Worm (Caenorhabditis elegans) whole organism, L4/young adult: ENCODE measurements around the gene M163.11.
"Not testable (repeated sequence)": the region's sequence is repeated elsewhere in the genome, so short reads cannot be mapped to it uniquely, and the experiment has no call there.

Experiments used
- W03F9.2 ChIP-seq: fragments of 150-350 bp; optimal IDR thresholded peaks from 2 replicates; lab custom pipeline; 2014; ENCODE audit warnings: missing biosample characterization, missing genetic modification characterization
- dao-5 ChIP-seq: sonication (generic microtip); optimal IDR thresholded peaks from 2 replicates; lab custom pipeline; 2016; ENCODE audit warnings: missing genotype, missing genetic modification characterization, moderate library complexity, missing compliant biosample characterization
- him-1 ChIP-seq: sonication (generic microtip); optimal IDR thresholded peaks from 2 replicates; lab custom pipeline; 2016; ENCODE audit warnings: missing genotype, missing genetic modification reagents, missing genetic modification characterization, missing compliant biosample characterization

The M163.11 gene

DNA sequence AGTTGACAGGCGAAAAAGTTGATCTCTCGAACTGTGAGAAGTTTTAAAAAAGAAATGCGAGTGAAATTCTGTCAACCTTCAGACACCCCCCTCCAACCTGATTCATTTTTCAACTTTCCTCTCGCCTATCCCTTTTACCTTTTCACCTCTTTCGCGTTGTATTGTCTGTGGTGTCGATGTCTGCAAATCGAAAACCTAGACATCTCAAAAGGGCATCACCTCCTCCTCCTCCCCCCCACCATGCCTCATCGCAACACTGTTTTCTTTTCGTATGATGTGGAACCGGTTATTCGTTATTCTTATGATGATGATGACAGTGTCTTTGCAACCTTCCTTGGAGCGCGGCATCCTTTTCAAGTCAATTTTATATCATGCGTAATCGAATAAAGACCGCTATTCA is 28.8 kb downstream of the M163.11 start:
- TF ChIP-seq dao-5 = no peak
- TF ChIP-seq him-1 (tag; lab: Kevin White, UChicago) = no peak
- no peak for TF ChIP-seq W03F9.2 (tag; lab: Kevin White, UChicago)

DNA sequence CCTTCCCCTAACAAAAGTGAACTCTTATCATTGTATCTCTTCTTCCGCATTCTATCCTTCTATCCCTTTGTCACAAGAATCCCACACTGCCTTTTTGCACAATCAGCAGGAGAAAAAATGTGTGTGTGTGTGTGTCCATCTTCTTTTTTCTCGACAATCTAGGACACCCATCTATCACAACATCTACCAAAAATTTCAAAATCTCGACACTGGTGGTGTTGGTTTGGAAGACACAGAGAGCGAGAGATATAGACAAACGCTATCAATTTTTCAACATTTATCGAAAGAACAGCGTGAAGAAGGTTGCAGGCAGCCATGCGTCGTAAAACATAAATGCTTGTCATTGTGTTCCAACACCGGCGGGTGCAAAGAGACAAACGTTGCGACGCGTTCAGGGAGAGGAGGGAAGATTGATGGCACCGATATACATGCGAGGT is 29.7 kb downstream of the M163.11 start:
- TF ChIP-seq dao-5 (no peak), him-1 (tag; lab: Kevin White, UChicago) (no peak), W03F9.2 (tag; lab: Kevin White, UChicago) (no peak)

DNA sequence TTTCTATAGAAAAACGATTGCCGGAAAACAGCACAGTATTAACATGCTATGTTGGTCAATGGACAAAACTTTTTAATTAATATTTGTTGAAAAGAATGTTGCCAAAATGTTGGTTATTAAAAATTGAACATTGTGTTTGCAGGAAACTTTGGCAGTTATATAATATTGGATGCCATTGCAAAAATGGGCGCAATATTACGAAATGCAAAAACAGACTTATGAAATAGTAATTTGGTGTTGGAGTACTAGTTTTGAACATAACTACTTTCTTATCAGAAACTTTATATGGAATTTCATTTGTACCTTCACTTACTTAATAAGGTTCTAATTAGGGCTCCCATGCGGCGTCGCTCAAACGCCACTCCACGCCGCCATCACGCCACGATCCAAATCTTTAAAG is 31.2 kb downstream of the M163.11 start:
- TF ChIP-seq him-1 (tag; lab: Kevin White, UChicago) (no peak), W03F9.2 (tag; lab: Kevin White, UChicago) (no peak), dao-5 (no peak)

DNA sequence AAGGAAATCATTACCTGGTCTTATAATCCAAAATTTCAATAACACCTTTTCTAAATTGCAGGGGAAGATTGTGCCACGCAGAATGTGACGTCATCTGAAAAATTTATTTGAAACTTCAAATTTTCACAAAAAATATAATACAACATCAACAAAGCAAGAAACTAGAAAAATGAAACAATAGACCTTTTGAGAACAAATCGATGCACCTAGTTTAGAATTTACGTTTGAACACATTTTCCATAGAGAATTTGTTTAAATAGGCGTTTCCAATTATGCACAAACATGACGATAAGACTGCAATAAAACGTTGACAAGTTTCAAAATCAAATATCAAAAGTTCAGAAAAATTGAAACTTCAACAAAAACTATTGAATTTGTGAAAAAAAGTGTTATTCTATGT is 33.6 kb downstream of the M163.11 start, which contains the start of gene fbxa-141:
TSS of gene fbxa-141 (minus strand) at position 101 of the 400 bp plus-strand sequence.
- TF ChIP-seq him-1 (tag; lab: Kevin White, UChicago) (no peak), dao-5 (no peak), W03F9.2 (tag; lab: Kevin White, UChicago) (no peak)

DNA sequence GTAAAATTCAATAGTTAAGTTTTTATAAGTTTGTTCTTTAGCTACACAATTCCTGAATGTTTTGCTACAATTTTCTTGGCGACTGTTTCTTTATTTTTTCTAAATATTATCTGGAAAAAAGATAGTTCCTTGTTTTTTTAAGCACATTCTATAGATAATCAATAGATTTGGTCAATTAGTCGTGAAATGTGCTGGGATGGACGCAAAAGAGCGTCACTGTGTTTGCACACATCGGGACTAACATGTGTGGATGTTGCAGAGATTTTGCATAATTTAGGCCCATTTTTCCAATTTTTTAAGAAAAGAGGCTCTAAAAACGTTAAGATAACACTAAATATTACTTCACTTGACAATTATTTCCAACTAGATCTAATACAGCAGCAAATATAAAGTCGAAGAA is 34.3 kb downstream of the M163.11 start:
- TF ChIP-seq W03F9.2 (tag; lab: Kevin White, UChicago) (no peak), him-1 (tag; lab: Kevin White, UChicago) (no peak), dao-5 (no peak)

DNA sequence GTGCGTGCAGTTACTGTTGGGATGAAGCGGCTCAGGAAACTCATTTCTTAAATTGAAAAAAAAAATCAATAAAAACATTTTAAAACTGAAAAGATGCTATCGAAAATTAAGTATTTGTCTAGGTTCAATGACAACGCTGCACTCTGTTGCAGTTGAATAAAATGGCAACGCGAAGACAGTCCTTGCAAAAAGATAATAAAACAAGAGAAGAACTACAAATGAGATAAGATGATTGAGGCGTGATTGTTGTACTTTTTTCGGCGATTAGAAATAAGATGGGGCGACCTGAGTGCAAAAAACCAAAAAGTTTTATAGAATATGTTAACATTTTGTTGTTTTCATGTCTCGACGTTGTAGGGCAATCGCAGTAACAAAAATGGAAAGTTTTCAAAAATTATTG is 35.9 kb downstream of the M163.11 start, which contains the start of gene gcsh-1:
TSS of gene gcsh-1 (minus strand) at position 46 of the 400 bp plus-strand sequence.
- TF ChIP-seq dao-5 (no peak), him-1 (tag; lab: Kevin White, UChicago) (no peak)

DNA sequence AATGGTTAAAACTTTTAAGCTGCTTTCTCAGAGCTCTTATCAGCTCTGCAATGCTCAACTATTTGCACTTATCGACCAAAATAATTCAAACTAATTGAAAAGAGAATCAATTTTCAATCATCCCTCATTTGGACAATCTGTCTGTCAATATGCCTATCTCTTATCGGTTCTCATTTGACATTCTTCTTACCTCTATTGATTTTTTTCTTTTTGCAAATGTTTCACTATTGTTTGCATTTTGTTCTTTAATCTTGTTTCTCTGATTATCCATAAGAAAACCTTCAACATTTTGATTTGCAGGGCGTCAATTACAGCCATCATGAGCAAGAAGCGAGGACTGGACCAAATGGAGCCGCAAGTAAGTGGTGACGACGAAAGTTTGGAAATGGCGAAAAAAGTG is 37.4 kb downstream of the M163.11 start, which contains the start of gene D1025.10:
TSS of gene D1025.10 (plus strand) at position 301 of the 400 bp plus-strand sequence.
- TF ChIP-seq W03F9.2 (tag; lab: Kevin White, UChicago) = no peak
- TF ChIP-seq him-1 (tag; lab: Kevin White, UChicago) = no peak
- no peak for TF ChIP-seq dao-5

DNA sequence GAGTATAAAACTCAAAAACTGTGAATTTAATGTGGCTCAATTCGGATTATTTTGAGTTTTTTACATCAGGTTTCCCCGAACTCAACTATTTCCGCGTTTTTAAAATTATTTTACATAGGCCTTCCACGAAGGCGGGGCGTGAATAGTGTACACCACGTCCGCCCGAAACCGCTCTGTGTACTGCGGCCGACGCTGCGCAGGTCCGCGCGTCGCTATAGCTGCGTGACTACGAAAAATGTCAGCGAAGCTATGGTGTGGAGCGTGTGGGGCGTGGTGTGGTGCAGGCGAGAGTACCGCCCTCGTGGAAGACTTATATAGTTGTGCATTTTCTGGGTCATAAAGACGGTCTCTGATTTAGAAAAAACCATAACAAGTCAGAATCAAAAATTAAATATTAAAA is 38.7 kb downstream of the M163.11 start:
- TF ChIP-seq dao-5 (no peak), him-1 (tag; lab: Kevin White, UChicago) (no peak), W03F9.2 (tag; lab: Kevin White, UChicago) (no peak)

DNA sequence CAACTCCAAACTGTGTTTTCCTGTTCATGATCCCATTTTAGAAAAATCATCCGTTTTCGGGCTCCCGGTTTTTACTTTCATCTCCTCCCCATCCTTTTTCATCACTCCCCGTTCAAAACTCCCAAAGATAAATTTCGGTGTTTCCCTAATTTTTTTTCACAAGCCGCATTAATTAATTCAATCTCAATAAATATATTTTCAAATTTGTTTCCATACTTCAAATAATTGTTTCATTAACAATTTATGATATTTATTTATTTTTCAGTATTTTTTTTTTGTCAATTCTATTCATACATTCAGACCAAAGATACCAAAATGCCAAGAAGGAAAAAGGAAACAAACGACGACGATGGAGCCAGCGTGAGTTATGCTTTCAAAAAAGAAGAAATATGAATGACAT is 41.3 kb downstream of the M163.11 start, which contains the start of gene D1025.1:
TSS of gene D1025.1 (plus strand) at position 301 of the 400 bp plus-strand sequence.
- TF ChIP-seq W03F9.2 (tag; lab: Kevin White, UChicago) (no peak), him-1 (tag; lab: Kevin White, UChicago) (no peak), dao-5 (no peak)

DNA sequence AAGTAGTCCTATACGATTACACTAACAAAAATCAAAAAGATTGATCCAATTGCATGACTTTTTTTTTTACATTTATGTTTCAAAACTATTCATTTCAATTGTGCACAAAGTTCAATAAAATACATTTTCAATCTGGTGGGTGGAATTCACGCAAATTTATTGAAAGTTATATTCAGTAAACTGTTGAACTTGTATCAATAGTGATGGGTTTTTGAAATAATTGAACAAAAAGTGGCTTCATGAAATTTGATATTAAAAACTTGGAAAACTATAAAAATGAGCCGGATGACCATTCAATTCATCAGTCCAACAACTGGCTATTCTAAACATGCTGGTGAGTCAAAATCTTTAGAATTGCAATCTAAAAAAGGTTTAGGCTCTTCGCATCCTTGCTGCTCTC is 44.1 kb downstream of the M163.11 start, which contains the start of gene nspc-16:
TSS of gene nspc-16 (plus strand) at position 301 of the 400 bp plus-strand sequence.
- TF ChIP-seq him-1 (tag; lab: Kevin White, UChicago) = no peak
- TF ChIP-seq dao-5 = no peak
- no peak for TF ChIP-seq W03F9.2 (tag; lab: Kevin White, UChicago)

DNA sequence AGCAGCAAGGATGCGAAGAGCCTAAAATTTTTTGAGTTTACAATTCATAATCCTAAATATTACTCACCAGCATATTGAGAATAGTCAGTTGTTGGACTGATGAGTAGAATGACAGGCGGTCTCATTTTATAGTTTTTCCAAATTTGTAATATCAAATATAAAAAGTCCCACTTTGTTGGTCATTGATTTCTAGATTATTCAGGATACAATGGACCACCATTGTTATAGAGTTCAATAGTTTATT is 45.8 kb downstream of the M163.11 start, which contains the start of gene nspc-17:
TSS of gene nspc-17 (minus strand) at position 101 of the 244 bp plus-strand sequence.
- TF ChIP-seq dao-5; W03F9.2 (tag; lab: Kevin White, UChicago); him-1 (tag; lab: Kevin White, UChicago): not testable (repeated sequence)

DNA sequence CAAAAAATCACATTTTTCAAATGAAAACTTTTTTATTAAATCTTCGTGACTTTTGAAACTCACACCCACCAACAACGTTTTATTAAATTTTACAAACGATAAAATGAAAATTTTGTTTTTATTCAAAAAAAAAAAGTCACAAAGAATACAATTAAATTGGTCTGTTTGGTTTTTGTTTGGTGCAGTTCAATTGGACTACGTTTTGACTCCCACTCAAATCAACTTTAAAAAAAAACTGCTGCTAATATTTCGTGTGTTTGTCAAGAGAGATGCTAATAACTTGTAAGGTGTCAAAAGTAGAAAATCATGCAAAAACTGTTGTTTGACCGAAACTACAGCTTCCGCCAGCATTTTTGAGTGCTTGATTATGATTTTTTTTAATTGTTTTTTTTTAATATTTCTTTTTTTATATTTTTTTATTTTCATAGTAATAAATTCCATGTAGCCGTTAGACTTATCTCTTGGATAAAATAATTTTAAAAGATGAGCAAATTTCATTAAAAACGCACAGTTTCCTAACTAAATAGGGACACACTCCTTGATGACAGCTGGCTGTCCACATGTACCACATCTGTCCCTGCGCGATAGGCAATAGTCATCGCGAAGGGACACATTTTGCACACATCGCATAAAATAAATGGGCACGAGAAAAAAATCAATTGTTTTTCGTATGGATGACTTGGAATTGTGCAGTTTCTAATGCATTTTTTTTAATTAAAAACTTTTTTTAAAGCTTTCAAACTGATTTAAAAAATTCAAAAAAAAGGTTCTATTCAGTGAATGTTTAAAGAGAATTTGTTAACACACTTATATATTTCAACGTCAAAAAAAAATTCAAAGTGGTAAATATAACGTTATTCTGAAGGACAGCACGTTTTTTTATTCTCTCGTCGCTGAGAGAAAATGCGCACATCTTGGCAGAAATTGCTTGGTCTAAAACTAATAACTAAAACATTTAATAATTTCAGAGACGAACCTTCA is 46.4 kb downstream of the M163.11 start:
- TF ChIP-seq him-1 (tag; lab: Kevin White, UChicago) = peak; percentile 99
- peak; percentile 98 for TF ChIP-seq W03F9.2 (tag; lab: Kevin White, UChicago)
- TF ChIP-seq dao-5 = peak; percentile 87

DNA sequence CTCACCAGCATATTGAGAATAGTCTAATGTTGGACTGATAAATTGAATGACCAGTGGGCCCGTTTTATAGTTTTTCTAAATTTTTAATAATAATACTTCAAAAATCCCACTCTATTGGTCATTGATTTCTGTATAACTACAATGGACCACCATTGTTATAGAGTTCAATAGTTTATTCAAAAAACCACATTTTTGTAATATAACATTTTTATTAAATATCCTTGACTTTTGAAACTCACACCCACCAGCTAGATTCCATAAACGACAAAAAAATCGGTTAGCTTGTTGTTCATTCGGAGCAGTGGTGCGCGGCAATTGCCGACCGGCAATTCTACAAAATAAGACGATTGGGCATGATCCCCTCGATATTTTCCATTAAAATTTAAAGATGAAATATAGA is 48.4 kb downstream of the M163.11 start, which contains the start of gene nspc-18:
TSS of gene nspc-18 (minus strand) at position 101 of the 400 bp plus-strand sequence.
- no peak for TF ChIP-seq W03F9.2 (tag; lab: Kevin White, UChicago)
- TF ChIP-seq him-1 (tag; lab: Kevin White, UChicago) = no peak
- TF ChIP-seq dao-5 = no peak

DNA sequence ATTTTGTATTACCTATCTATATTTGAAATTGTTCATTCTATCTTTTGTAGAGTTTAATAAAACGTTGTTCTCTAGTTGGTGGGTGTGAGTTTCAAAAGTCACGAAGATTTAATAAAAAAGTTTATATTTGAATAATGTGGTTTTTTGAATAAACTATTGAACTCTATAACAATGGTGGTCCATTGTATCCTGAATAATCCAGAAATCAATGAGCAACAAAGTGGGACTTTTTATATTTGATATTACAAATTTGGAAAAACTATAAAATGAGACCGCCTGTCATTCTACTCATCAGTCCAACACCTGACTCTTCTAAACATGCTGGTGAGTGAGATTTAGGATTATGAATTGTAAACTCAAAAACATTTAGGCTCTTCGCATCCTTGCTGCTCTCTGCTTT is 49.2 kb downstream of the M163.11 start, which contains the start of gene nspc-19:
TSS of gene nspc-19 (plus strand) at position 301 of the 400 bp plus-strand sequence.
- TF ChIP-seq him-1 (tag; lab: Kevin White, UChicago); dao-5; W03F9.2 (tag; lab: Kevin White, UChicago): not testable (repeated sequence)
